Fruit fly (Drosophila melanogaster) S2 (cell line): ENCODE results near the gene Fkbp39.

Experiments
- CG8478 ChIP-seq: fragments of >200 bp; optimal IDR thresholded peaks from 2 replicates; lab custom pipeline; 2018
- CTCF ChIP-seq, 2 experiments: fragments of >200 bp; optimal IDR thresholded peaks; 2 replicates each; lab custom pipeline; 2018

dm6 chr3R:15319912-15320746 is 12.8 kb downstream of the Fkbp39 start, which contains the start of the genes CG6276 and CG44040:
- TF ChIP-seq CTCF (optimal IDR thresholded peaks at IDR 0.05; lab: Kevin White, UChicago) (no peak), CG8478 (lab: Kevin White, UChicago) (no peak)
